Fruit fly (Drosophila melanogaster) whole organism, embryonic: ENCODE measurements around the gene bt.

Experiments used
- Abd-B ChIP-seq: fragments of 200-800 bp; sonication (Bioruptor generic); optimal IDR thresholded peaks from 2 replicates; lab custom pipeline; 2018; ENCODE audit warnings: missing biosample characterization, mild to moderate bottlenecking, missing genetic modification characterization, moderate library complexity
- Atf-2 ChIP-seq: fragments of 200-800 bp; sonication (Bioruptor generic); optimal IDR thresholded peaks from 2 replicates; lab custom pipeline; 2016; ENCODE audit warnings: missing biosample characterization, missing genetic modification characterization
- B-H1 ChIP-seq: fragments of 200-800 bp; sonication (Bioruptor generic); IDR thresholded peaks from 3 replicates; pipeline ENCODE4 v1.3.6; 2022; ENCODE audit warnings: missing biosample characterization, missing genetic modification characterization
- Bgb ChIP-seq: fragments of 200-800 bp; sonication (Bioruptor generic); IDR thresholded peaks from 2 replicates; pipeline ENCODE4 v1.3.6; 2022; ENCODE audit warnings: missing biosample characterization, missing genetic modification characterization; ENCODE audit not compliant: partially characterized antibody
- CG10462 ChIP-seq: fragments of 200-800 bp; sonication (Bioruptor generic); optimal IDR thresholded peaks from 2 replicates; lab custom pipeline; 2016; ENCODE audit warnings: missing biosample characterization, missing genetic modification characterization
- CG10979 ChIP-seq: fragments of 200-800 bp; sonication (Bioruptor generic); optimal IDR thresholded peaks from 2 replicates; lab custom pipeline; 2018; ENCODE audit warnings: missing biosample characterization, mild to moderate bottlenecking, missing genetic modification characterization, moderate library complexity
- CG12071 ChIP-seq: fragments of 200-800 bp; sonication (Bioruptor generic); optimal IDR thresholded peaks from 3 replicates; lab custom pipeline; 2018; ENCODE audit warnings: missing biosample characterization, mild to moderate bottlenecking, missing genetic modification characterization
- CG12391 ChIP-seq: fragments of 200-800 bp; sonication (Bioruptor generic); optimal IDR thresholded peaks from 3 replicates; lab custom pipeline; 2018; ENCODE audit warnings: missing biosample characterization, mild to moderate bottlenecking, missing genetic modification characterization, moderate library complexity
- CG12744 ChIP-seq: fragments of 200-800 bp; sonication (Bioruptor generic); optimal IDR thresholded peaks from 2 replicates; lab custom pipeline; 2016; ENCODE audit warnings: missing biosample characterization, missing genetic modification characterization
- CG13123 ChIP-seq: fragments of 200-800 bp; sonication (Bioruptor generic); optimal IDR thresholded peaks from 2 replicates; lab custom pipeline; 2016; ENCODE audit warnings: missing biosample characterization, missing genetic modification characterization
- CG13296 ChIP-seq: fragments of 200-800 bp; sonication (Bioruptor generic); optimal IDR thresholded peaks from 3 replicates; lab custom pipeline; 2018; ENCODE audit warnings: missing biosample characterization, mild to moderate bottlenecking, missing genetic modification characterization
- CG18476 ChIP-seq: fragments of 200-800 bp; sonication (Bioruptor generic); optimal IDR thresholded peaks from 2 replicates; lab custom pipeline; 2016; ENCODE audit warnings: missing biosample characterization, mild to moderate bottlenecking, missing genetic modification characterization
- CG2202 ChIP-seq: fragments of 200-800 bp; sonication (Bioruptor generic); optimal IDR thresholded peaks from 2 replicates; lab custom pipeline; 2018; ENCODE audit warnings: missing biosample characterization, mild to moderate bottlenecking, missing genetic modification characterization
- CG2712 ChIP-seq: fragments of 200-800 bp; optimal IDR thresholded peaks from 3 replicates; lab custom pipeline; 2019; ENCODE audit warnings: missing biosample characterization, mild to moderate bottlenecking, missing genetic modification characterization, moderate library complexity
- CG33213 ChIP-seq: fragments of 200-800 bp; sonication (Bioruptor generic); optimal IDR thresholded peaks from 3 replicates; lab custom pipeline; 2016; ENCODE audit warnings: missing biosample characterization, missing genetic modification characterization
- CG4404 ChIP-seq: fragments of 200-800 bp; sonication (Bioruptor generic); IDR thresholded peaks from 2 replicates; pipeline ENCODE4 v1.3.6; 2022; ENCODE audit warnings: missing biosample characterization, missing genetic modification characterization
- CG4820 ChIP-seq: fragments of 200-800 bp; sonication (Bioruptor generic); optimal IDR thresholded peaks from 3 replicates; lab custom pipeline; 2016; ENCODE audit warnings: missing biosample characterization, missing genetic modification characterization
- CG6254 ChIP-seq: fragments of 200-800 bp; sonication (Bioruptor generic); optimal IDR thresholded peaks from 3 replicates; lab custom pipeline; 2017; ENCODE audit warnings: mild to moderate bottlenecking, missing biosample characterization, missing genetic modification reagents, missing genetic modification characterization
- CG8089 ChIP-seq: fragments of 200-800 bp; sonication (Bioruptor generic); optimal IDR thresholded peaks from 3 replicates; lab custom pipeline; 2016; ENCODE audit warnings: missing biosample characterization, missing genetic modification characterization
- CG8388 ChIP-seq: fragments of 200-800 bp; sonication (Bioruptor generic); optimal IDR thresholded peaks from 2 replicates; lab custom pipeline; 2019; ENCODE audit warnings: missing biosample characterization, mild to moderate bottlenecking, missing genetic modification characterization, moderate library complexity
- CG8924 ChIP-seq: fragments of 200-800 bp; optimal IDR thresholded peaks from 3 replicates; lab custom pipeline; 2019; ENCODE audit warnings: missing biosample characterization, mild to moderate bottlenecking, missing genetic modification characterization, moderate library complexity
- CG9437 ChIP-seq: fragments of 200-800 bp; sonication (Bioruptor generic); optimal IDR thresholded peaks from 2 replicates; lab custom pipeline; 2018; ENCODE audit warnings: missing biosample characterization, mild to moderate bottlenecking, missing genetic modification characterization
- D19B ChIP-seq: fragments of 200-800 bp; sonication (Bioruptor generic); optimal IDR thresholded peaks from 2 replicates; lab custom pipeline; 2017; ENCODE audit warnings: missing biosample characterization, mild to moderate bottlenecking, missing genetic modification characterization
- HLH4C ChIP-seq: fragments of 200-800 bp; sonication (Bioruptor generic); IDR thresholded peaks from 3 replicates; pipeline ENCODE4 v1.3.6; 2022; ENCODE audit warnings: missing biosample characterization, missing genetic modification characterization; ENCODE audit not compliant: partially characterized antibody
- HLH54F ChIP-seq: fragments of 200-800 bp; sonication (Bioruptor generic); optimal IDR thresholded peaks from 3 replicates; lab custom pipeline; 2016; ENCODE audit warnings: missing biosample characterization, missing genetic modification characterization
- Mes4 ChIP-seq: fragments of 200-800 bp; sonication (Bioruptor generic); optimal IDR thresholded peaks from 2 replicates; lab custom pipeline; 2016; ENCODE audit warnings: missing biosample characterization, missing genetic modification characterization
- NC2α ChIP-seq: fragments of 200-800 bp; sonication (Bioruptor generic); optimal IDR thresholded peaks from 2 replicates; lab custom pipeline; 2016; ENCODE audit warnings: missing biosample characterization, missing genetic modification characterization
- Opbp ChIP-seq: fragments of 200-800 bp; sonication (Bioruptor generic); IDR thresholded peaks from 3 replicates; pipeline ENCODE4 v1.3.6; 2022; ENCODE audit warnings: missing biosample characterization, missing genetic modification characterization; ENCODE audit not compliant: partially characterized antibody
- PHDP ChIP-seq: fragments of 200-800 bp; sonication (Bioruptor generic); optimal IDR thresholded peaks from 3 replicates; lab custom pipeline; 2018; ENCODE audit warnings: missing biosample characterization, mild to moderate bottlenecking, missing genetic modification characterization, moderate library complexity
- Sry-β ChIP-seq: fragments of 200-800 bp; sonication (Bioruptor generic); optimal IDR thresholded peaks from 2 replicates; lab custom pipeline; 2018; ENCODE audit warnings: missing biosample characterization, mild to moderate bottlenecking, missing genetic modification characterization, moderate library complexity
- Sry-δ ChIP-seq: fragments of 200-800 bp; sonication (Bioruptor generic); optimal IDR thresholded peaks from 2 replicates; lab custom pipeline; 2016; ENCODE audit warnings: missing biosample characterization, missing genetic modification characterization
- ac ChIP-seq: fragments of 200-800 bp; sonication (Bioruptor generic); optimal IDR thresholded peaks from 3 replicates; lab custom pipeline; 2017; ENCODE audit warnings: missing biosample characterization, mild to moderate bottlenecking, missing genetic modification characterization
- amos ChIP-seq: fragments of 200-800 bp; sonication (Bioruptor generic); IDR thresholded peaks from 2 replicates; pipeline ENCODE4 v1.3.6; 2022; ENCODE audit warnings: missing biosample characterization, missing genetic modification characterization; ENCODE audit not compliant: partially characterized antibody
- bsh ChIP-seq, 2 experiments: fragments of 200-800 bp; sonication (Bioruptor generic); optimal IDR thresholded peaks; 2 replicates each; lab custom pipeline; 2017 to 2018; ENCODE audit warnings: mild to moderate bottlenecking in 2 of 2, missing biosample characterization in 2 of 2, missing genetic modification characterization in 2 of 2, moderate library complexity in 1 of 2
- chn ChIP-seq: fragments of 200-800 bp; sonication (Bioruptor generic); optimal IDR thresholded peaks from 2 replicates; lab custom pipeline; 2016; ENCODE audit warnings: missing biosample characterization, missing genetic modification characterization
- crc ChIP-seq: fragments of 200-800 bp; sonication (Bioruptor generic); optimal IDR thresholded peaks from 2 replicates; lab custom pipeline; 2016; ENCODE audit warnings: missing biosample characterization, missing genetic modification characterization
- dmrt11E ChIP-seq: fragments of 200-800 bp; sonication (Bioruptor generic); optimal IDR thresholded peaks from 3 replicates; lab custom pipeline; 2018; ENCODE audit warnings: missing biosample characterization, mild to moderate bottlenecking, missing genetic modification characterization, moderate library complexity
- fd96Cb ChIP-seq: fragments of 200-800 bp; sonication (Bioruptor generic); optimal IDR thresholded peaks from 2 replicates; lab custom pipeline; 2018; ENCODE audit warnings: missing biosample characterization, mild to moderate bottlenecking, missing genetic modification characterization, moderate library complexity
- inv ChIP-seq: fragments of 200-800 bp; sonication (Bioruptor generic); IDR thresholded peaks from 2 replicates; pipeline ENCODE4 v1.3.6; 2022; ENCODE audit warnings: missing biosample characterization, missing genetic modification characterization; ENCODE audit not compliant: partially characterized antibody
- lola ChIP-seq, 3 experiments: fragments of >200 bp in 2 of 3; fragments of 200-800 bp in 1 of 3; sonication (Bioruptor generic) in 1 of 3; optimal IDR thresholded peaks; 2 replicates each; lab custom pipeline; 2017 to 2019; ENCODE audit warnings: missing biosample characterization in 3 of 3, missing genetic modification characterization in 3 of 3, mild to moderate bottlenecking in 1 of 3, moderate library complexity in 1 of 3
- mirr ChIP-seq: fragments of 200-800 bp; sonication (Bioruptor generic); optimal IDR thresholded peaks from 3 replicates; lab custom pipeline; 2018; ENCODE audit warnings: missing biosample characterization, mild to moderate bottlenecking, missing genetic modification characterization
- pita ChIP-seq: fragments of 200-800 bp; sonication (Bioruptor generic); optimal IDR thresholded peaks from 2 replicates; lab custom pipeline; 2017; ENCODE audit warnings: missing biosample characterization, mild to moderate bottlenecking, missing genetic modification characterization
- pzg ChIP-seq: fragments of 200-800 bp; sonication (Bioruptor generic); optimal IDR thresholded peaks from 3 replicates; lab custom pipeline; 2018; ENCODE audit warnings: missing biosample characterization, mild to moderate bottlenecking, missing genetic modification characterization, moderate library complexity
- rib ChIP-seq: fragments of 200-800 bp; sonication (Bioruptor generic); IDR thresholded peaks from 2 replicates; pipeline ENCODE4 v1.3.6; 2022; ENCODE audit warnings: missing biosample characterization, missing genetic modification characterization
- slou ChIP-seq: fragments of 200-800 bp; sonication (Bioruptor generic); optimal IDR thresholded peaks from 3 replicates; lab custom pipeline; 2016; ENCODE audit warnings: missing biosample characterization, missing genetic modification characterization
- slp2 ChIP-seq: fragments of 200-800 bp; sonication (Bioruptor generic); optimal IDR thresholded peaks from 2 replicates; lab custom pipeline; 2016; ENCODE audit warnings: missing biosample characterization, missing genetic modification characterization
- sna ChIP-seq: fragments of 200-800 bp; sonication (Bioruptor generic); IDR thresholded peaks from 2 replicates; pipeline ENCODE4 v1.3.6; 2022; ENCODE audit warnings: missing biosample characterization, missing genetic modification characterization; ENCODE audit not compliant: partially characterized antibody
- twi ChIP-seq: fragments of 200-800 bp; optimal IDR thresholded peaks from 2 replicates; lab custom pipeline; 2019; ENCODE audit warnings: missing biosample characterization, mild to moderate bottlenecking, missing genetic modification characterization, moderate library complexity
- usp ChIP-seq: fragments of >200 bp; optimal IDR thresholded peaks from 2 replicates; lab custom pipeline; 2017; ENCODE audit warnings: missing biosample characterization, missing genetic modification characterization
- zen ChIP-seq: fragments of 200-800 bp; sonication (Bioruptor generic); optimal IDR thresholded peaks from 3 replicates; lab custom pipeline; 2018; ENCODE audit warnings: missing biosample characterization, mild to moderate bottlenecking, missing genetic modification characterization, moderate library complexity
- zfh2 ChIP-seq: fragments of 200-800 bp; sonication (Bioruptor generic); optimal IDR thresholded peaks from 2 replicates; lab custom pipeline; 2016; ENCODE audit warnings: missing biosample characterization, missing genetic modification characterization

The bt gene

DNA sequence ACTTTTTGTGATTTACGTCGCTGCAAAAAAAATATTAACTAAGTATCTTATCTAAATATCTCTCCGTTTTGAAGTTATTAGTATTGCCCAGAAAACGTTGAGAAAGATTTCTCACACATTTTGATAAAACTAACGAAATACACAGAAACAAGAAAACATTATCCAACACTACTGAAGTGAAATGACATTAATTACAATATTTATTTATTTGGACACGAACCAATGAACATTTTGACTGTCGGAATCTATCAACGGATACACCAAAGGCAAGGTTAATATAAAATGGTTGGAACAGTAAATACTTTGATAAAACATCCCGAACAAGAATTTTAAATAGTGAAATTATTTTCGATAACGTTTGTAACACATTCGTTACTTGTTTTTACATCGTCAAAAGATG lies 2.4 kb upstream of the bt start (continued):
- TF ChIP-seq rib (GFP tag; lab: Robert Waterston, UW), result no peak
- no peak for TF ChIP-seq NC2α (GFP tag; lab: Kevin White, UChicago)
- TF ChIP-seq twi (tag; lab: Kevin White, UChicago), result no peak
- TF ChIP-seq Mes4 (GFP tag; lab: Kevin White, UChicago), result no peak
- TF ChIP-seq CG13296 (GFP tag; lab: Kevin White, UChicago), result no peak
- TF ChIP-seq CG9437 (GFP tag; lab: Kevin White, UChicago), result no peak
- TF ChIP-seq HLH4C (GFP tag; lab: Robert Waterston, UW), result no peak
- no peak for TF ChIP-seq fd96Cb
- TF ChIP-seq Atf-2, result no peak
- TF ChIP-seq ac (GFP tag; lab: Kevin White, UChicago), result no peak
- no peak for TF ChIP-seq CG18476 (GFP tag; lab: Kevin White, UChicago)
- TF ChIP-seq Abd-B (GFP tag; lab: Kevin White, UChicago), result no peak
- TF ChIP-seq CG4820 (GFP tag; lab: Kevin White, UChicago), result no peak
- TF ChIP-seq CG2202, result no peak
- TF ChIP-seq CG12744 (GFP tag; lab: Kevin White, UChicago), result no peak
- no peak for TF ChIP-seq CG2712 (tag; lab: Kevin White, UChicago)
- no peak for TF ChIP-seq Sry-β (GFP tag; lab: Kevin White, UChicago)
- TF ChIP-seq zen (tag; lab: Kevin White, UChicago), result peak; percentile 73
- no peak for TF ChIP-seq bsh (GFP tag; optimal IDR thresholded peaks at IDR 0.05; lab: Kevin White, UChicago)
- TF ChIP-seq CG8089 (GFP tag; lab: Kevin White, UChicago), result no peak
- TF ChIP-seq dmrt11E, result no peak
- TF ChIP-seq amos (GFP tag; lab: Robert Waterston, UW), result peak; percentile 26; the same call in 1 of the 2 replicates
- no peak for TF ChIP-seq CG4404 (GFP tag; lab: Robert Waterston, UW)
- TF ChIP-seq lola (GFP tag; optimal IDR thresholded peaks at IDR 0.05; lab: Kevin White, UChicago), result no peak
- TF ChIP-seq CG10979 (tag; lab: Kevin White, UChicago), result no peak
- no peak for TF ChIP-seq sna (GFP tag; lab: Robert Waterston, UW)
- no peak for TF ChIP-seq CG13123 (GFP tag; lab: Kevin White, UChicago)
- TF ChIP-seq pzg (GFP tag; lab: Kevin White, UChicago), result no peak
- no peak for TF ChIP-seq slou
- TF ChIP-seq pita (GFP tag; lab: Kevin White, UChicago), result peak; percentile 53
- no peak for TF ChIP-seq chn (GFP tag; lab: Kevin White, UChicago)
- TF ChIP-seq CG12391 (tag; lab: Kevin White, UChicago), result no peak
- TF ChIP-seq inv (GFP tag; lab: Robert Waterston, UW), result no peak
- no peak for TF ChIP-seq D19B (GFP tag; lab: Kevin White, UChicago)
- TF ChIP-seq mirr (GFP tag; lab: Kevin White, UChicago), result no peak
- no peak for TF ChIP-seq CG8388 (GFP tag; lab: Kevin White, UChicago)
- TF ChIP-seq usp (GFP tag; lab: Kevin White, UChicago), result no peak
- no peak for TF ChIP-seq Opbp (GFP tag; lab: Robert Waterston, UW)
- TF ChIP-seq B-H1 (GFP tag; lab: Robert Waterston, UW), result no peak
- TF ChIP-seq slp2, result no peak
- no peak for TF ChIP-seq crc (GFP tag; lab: Kevin White, UChicago)
- TF ChIP-seq CG10462, result no peak
- TF ChIP-seq zfh2 (GFP tag; lab: Kevin White, UChicago), result no peak
- no peak for TF ChIP-seq Sry-δ
- no peak for TF ChIP-seq PHDP
- no peak for TF ChIP-seq CG6254
- no peak for TF ChIP-seq CG12071
- peak; percentile 63 for TF ChIP-seq CG33213 (GFP tag; lab: Kevin White, UChicago)
- TF ChIP-seq CG8924 (tag; lab: Kevin White, UChicago), result no peak
- TF ChIP-seq Bgb, result peak; percentile 34; the same call in 1 of the 2 replicates
- no peak for TF ChIP-seq HLH54F (GFP tag; lab: Kevin White, UChicago)
